Worm (Caenorhabditis elegans) whole organism, L3 larva: ENCODE measurements around the gene F36H5.8.

Experiments
- ama-1 ChIP-seq: fragments of 150-350 bp; optimal IDR thresholded peaks from 2 replicates; lab custom pipeline; 2018
- nhr-28 ChIP-seq: fragments of 150-350 bp; optimal IDR thresholded peaks from 2 replicates; lab custom pipeline; 2014; ENCODE audit warnings: missing biosample characterization, missing genetic modification characterization
- pha-4 ChIP-seq: fragments of 150-350 bp; optimal IDR thresholded peaks from 2 replicates; lab custom pipeline; 2014; ENCODE audit warnings: missing biosample characterization, missing genetic modification reagents, missing genetic modification characterization
- skn-1 ChIP-seq: fragments of 150-350 bp; optimal IDR thresholded peaks from 2 replicates; lab custom pipeline; 2014; ENCODE audit warnings: missing biosample characterization, missing genetic modification characterization

DNA sequence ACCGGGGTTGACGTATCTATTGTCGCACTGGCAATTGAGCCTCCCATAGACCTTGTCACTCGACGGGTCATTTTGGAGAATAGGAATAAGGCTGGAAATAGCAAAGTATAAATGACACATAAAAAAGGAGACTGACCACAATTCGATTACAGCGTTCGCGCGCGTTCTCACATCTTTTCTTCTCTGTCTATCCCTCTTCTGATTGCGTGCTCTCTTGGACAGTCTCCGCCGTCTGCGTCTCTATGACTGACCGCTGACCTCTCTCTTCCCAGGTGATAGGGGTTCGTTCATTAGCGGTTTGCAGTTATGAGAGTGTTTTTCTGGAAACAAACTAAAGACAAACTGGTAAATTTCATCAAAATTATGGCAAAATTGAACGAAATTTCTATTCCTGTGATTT lies 14.1 kb downstream of the F36H5.8 start, which contains the start of gene ceh-83:
- no peak for TF ChIP-seq skn-1 (tag; lab: Kevin White, UChicago)
- no peak for TF ChIP-seq nhr-28 (tag; lab: Kevin White, UChicago)
- TF ChIP-seq pha-4 (tag; lab: Kevin White, UChicago): no peak
- no peak for TF ChIP-seq ama-1 (lab: Kevin White, UChicago)
